Fruit fly (Drosophila melanogaster) whole organism, embryonic: ENCODE data around the gene Cyp312a1.

Experiments
- Asciz ChIP-seq: fragments of 200-800 bp; sonication (Bioruptor generic); optimal IDR thresholded peaks from 2 replicates; lab custom pipeline; 2017; ENCODE audit warnings: missing biosample characterization, mild to moderate bottlenecking, missing genetic modification characterization, missing genetic modification reagents
- CG10147 ChIP-seq: fragments of 200-800 bp; sonication (Bioruptor generic); optimal IDR thresholded peaks from 2 replicates; lab custom pipeline; 2019; ENCODE audit warnings: missing biosample characterization, mild to moderate bottlenecking, missing genetic modification characterization, moderate library complexity
- CG10565 ChIP-seq: fragments of 200-800 bp; sonication (Bioruptor generic); optimal IDR thresholded peaks from 3 replicates; lab custom pipeline; 2016; ENCODE audit warnings: missing biosample characterization, mild to moderate bottlenecking, missing genetic modification characterization
- CG10979 ChIP-seq: fragments of 200-800 bp; sonication (Bioruptor generic); optimal IDR thresholded peaks from 2 replicates; lab custom pipeline; 2018; ENCODE audit warnings: missing biosample characterization, mild to moderate bottlenecking, missing genetic modification characterization, moderate library complexity
- CG11085 ChIP-seq: fragments of 200-800 bp; sonication (Bioruptor generic); IDR thresholded peaks from 2 replicates; pipeline ENCODE4 v1.3.6; 2022; ENCODE audit warnings: missing biosample characterization, missing genetic modification characterization
- CG11093 ChIP-seq: fragments of 200-800 bp; sonication (Bioruptor generic); IDR thresholded peaks from 3 replicates; pipeline ENCODE4 v1.3.6; 2022; ENCODE audit warnings: missing biosample characterization, missing genetic modification characterization
- CG11696 ChIP-seq: fragments of 200-800 bp; sonication (Bioruptor generic); IDR thresholded peaks from 2 replicates; pipeline ENCODE4 v1.3.6; 2022; ENCODE audit warnings: missing biosample characterization, missing genetic modification characterization
- CG12942 ChIP-seq: fragments of 200-800 bp; sonication (Bioruptor generic); optimal IDR thresholded peaks from 3 replicates; lab custom pipeline; 2016; ENCODE audit warnings: missing biosample characterization, missing genetic modification characterization
- CG14014 ChIP-seq: fragments of 200-800 bp; sonication (Bioruptor generic); IDR thresholded peaks from 2 replicates; pipeline ENCODE4 v1.3.6; 2022; ENCODE audit warnings: missing biosample characterization, missing genetic modification characterization
- CG1603 ChIP-seq: fragments of 200-800 bp; sonication (Bioruptor generic); optimal IDR thresholded peaks from 2 replicates; lab custom pipeline; 2019; ENCODE audit warnings: missing biosample characterization, mild to moderate bottlenecking, missing genetic modification characterization, moderate library complexity
- CG16815 ChIP-seq: fragments of 200-800 bp; sonication (Bioruptor generic); optimal IDR thresholded peaks from 3 replicates; lab custom pipeline; 2017; ENCODE audit warnings: missing biosample characterization, mild to moderate bottlenecking, missing genetic modification characterization
- CG17385 ChIP-seq: fragments of 200-800 bp; sonication (Bioruptor generic); optimal IDR thresholded peaks from 3 replicates; lab custom pipeline; 2018; ENCODE audit warnings: missing biosample characterization, mild to moderate bottlenecking, missing genetic modification characterization
- CG17829 ChIP-seq: fragments of 200-800 bp; optimal IDR thresholded peaks from 2 replicates; lab custom pipeline; 2019; ENCODE audit warnings: missing biosample characterization, mild to moderate bottlenecking, missing genetic modification characterization, moderate library complexity
- CG2199 ChIP-seq: fragments of 200-800 bp; sonication (Bioruptor generic); IDR thresholded peaks from 3 replicates; pipeline ENCODE4 v1.3.6; 2022; ENCODE audit warnings: missing biosample characterization, missing genetic modification characterization
- CG2678 ChIP-seq: fragments of 200-800 bp; sonication (Bioruptor generic); optimal IDR thresholded peaks from 3 replicates; lab custom pipeline; 2019; ENCODE audit warnings: missing biosample characterization, mild to moderate bottlenecking, missing genetic modification characterization, moderate library complexity
- CG30403 ChIP-seq: fragments of 200-800 bp; sonication (Bioruptor generic); optimal IDR thresholded peaks from 3 replicates; lab custom pipeline; 2016; ENCODE audit warnings: missing biosample characterization, missing genetic modification characterization
- CG32767 ChIP-seq: fragments of 200-800 bp; sonication (Bioruptor generic); IDR thresholded peaks from 2 replicates; pipeline ENCODE4 v1.3.6; 2022; ENCODE audit warnings: missing biosample characterization, missing genetic modification characterization
- CG4360 ChIP-seq: fragments of 200-800 bp; sonication (Bioruptor generic); IDR thresholded peaks from 2 replicates; pipeline ENCODE4 v1.3.6; 2022; ENCODE audit warnings: missing biosample characterization, missing genetic modification characterization
- CG7839 ChIP-seq: fragments of 200-800 bp; sonication (Bioruptor generic); optimal IDR thresholded peaks from 3 replicates; lab custom pipeline; 2018; ENCODE audit warnings: missing biosample characterization, mild to moderate bottlenecking, missing genetic modification characterization, moderate library complexity
- CG7987 ChIP-seq: fragments of 200-800 bp; sonication (Bioruptor generic); optimal IDR thresholded peaks from 2 replicates; lab custom pipeline; 2018; ENCODE audit warnings: missing biosample characterization, mild to moderate bottlenecking, missing genetic modification characterization, moderate library complexity
- CG9437 ChIP-seq: fragments of 200-800 bp; sonication (Bioruptor generic); optimal IDR thresholded peaks from 2 replicates; lab custom pipeline; 2018; ENCODE audit warnings: missing biosample characterization, mild to moderate bottlenecking, missing genetic modification characterization
- CG9727 ChIP-seq: fragments of 200-800 bp; sonication (Bioruptor generic); optimal IDR thresholded peaks from 3 replicates; lab custom pipeline; 2017; ENCODE audit warnings: missing biosample characterization, mild to moderate bottlenecking, missing genetic modification characterization
- Dad ChIP-seq: fragments of 200-800 bp; sonication (Bioruptor generic); optimal IDR thresholded peaks from 3 replicates; lab custom pipeline; 2016; ENCODE audit warnings: missing biosample characterization, missing genetic modification characterization
- Eip74EF ChIP-seq, 2 experiments: fragments of 200-800 bp in 1 of 2; fragments of >200 bp in 1 of 2; sonication (Bioruptor generic) in 1 of 2; optimal IDR thresholded peaks; 2 replicates each; lab custom pipeline; 2017 to 2019; ENCODE audit warnings: missing biosample characterization in 2 of 2, missing genetic modification characterization in 2 of 2, mild to moderate bottlenecking in 1 of 2, moderate library complexity in 1 of 2
- Hr78 ChIP-seq, 2 experiments: fragments of 200-800 bp in 1 of 2; fragments of >200 bp in 1 of 2; sonication (Bioruptor generic) in 1 of 2; optimal IDR thresholded peaks; 2 replicates each; lab custom pipeline; 2017 to 2019; ENCODE audit warnings: missing biosample characterization in 2 of 2, missing genetic modification characterization in 2 of 2, mild to moderate bottlenecking in 1 of 2, moderate library complexity in 1 of 2
- Nf-YC ChIP-seq: fragments of 200-800 bp; optimal IDR thresholded peaks from 3 replicates; lab custom pipeline; 2019; ENCODE audit warnings: missing biosample characterization, mild to moderate bottlenecking, missing genetic modification characterization, moderate library complexity
- Spps ChIP-seq: fragments of 200-800 bp; sonication (Bioruptor generic); optimal IDR thresholded peaks from 2 replicates; lab custom pipeline; 2018; ENCODE audit warnings: missing biosample characterization, mild to moderate bottlenecking, missing genetic modification characterization
- Ssrp ChIP-seq: fragments of 200-800 bp; sonication (Bioruptor generic); optimal IDR thresholded peaks from 2 replicates; lab custom pipeline; 2018; ENCODE audit warnings: missing biosample characterization, mild to moderate bottlenecking, missing genetic modification characterization, moderate library complexity
- Taf1 ChIP-seq: fragments of 200-800 bp; sonication (Bioruptor generic); IDR thresholded peaks from 2 replicates; pipeline ENCODE4 v1.3.6; 2022; ENCODE audit warnings: missing biosample characterization, missing genetic modification characterization
- Usf ChIP-seq: fragments of 200-800 bp; sonication (Bioruptor generic); optimal IDR thresholded peaks from 2 replicates; lab custom pipeline; 2017; ENCODE audit warnings: missing genotype, missing biosample characterization, missing genetic modification characterization
- ab ChIP-seq: fragments of 200-800 bp; sonication (Bioruptor generic); optimal IDR thresholded peaks from 2 replicates; lab custom pipeline; 2016; ENCODE audit warnings: missing biosample characterization, missing genetic modification characterization
- br ChIP-seq: fragments of >200 bp; optimal IDR thresholded peaks from 2 replicates; lab custom pipeline; 2017
- bsh ChIP-seq, 2 experiments: fragments of 200-800 bp; sonication (Bioruptor generic); optimal IDR thresholded peaks; 2 replicates each; lab custom pipeline; 2017 to 2018; ENCODE audit warnings: mild to moderate bottlenecking in 2 of 2, missing biosample characterization in 2 of 2, missing genetic modification characterization in 2 of 2, moderate library complexity in 1 of 2
- cg ChIP-seq: fragments of 200-800 bp; sonication (Bioruptor generic); optimal IDR thresholded peaks from 3 replicates; lab custom pipeline; 2019; ENCODE audit warnings: missing biosample characterization, mild to moderate bottlenecking, missing genetic modification characterization, moderate library complexity
- da ChIP-seq: fragments of 200-800 bp; sonication (Bioruptor generic); optimal IDR thresholded peaks from 2 replicates; lab custom pipeline; 2016; ENCODE audit warnings: missing biosample characterization, missing genetic modification characterization
- dmrt11E ChIP-seq: fragments of 200-800 bp; sonication (Bioruptor generic); optimal IDR thresholded peaks from 3 replicates; lab custom pipeline; 2018; ENCODE audit warnings: missing biosample characterization, mild to moderate bottlenecking, missing genetic modification characterization, moderate library complexity
- dmrt99B ChIP-seq: fragments of 200-800 bp; sonication (Bioruptor generic); optimal IDR thresholded peaks from 2 replicates; lab custom pipeline; 2018; ENCODE audit warnings: missing biosample characterization, mild to moderate bottlenecking, missing genetic modification characterization, moderate library complexity
- fd96Cb ChIP-seq: fragments of 200-800 bp; sonication (Bioruptor generic); optimal IDR thresholded peaks from 2 replicates; lab custom pipeline; 2018; ENCODE audit warnings: missing biosample characterization, mild to moderate bottlenecking, missing genetic modification characterization, moderate library complexity
- gsb-n ChIP-seq: fragments of 200-800 bp; sonication (Bioruptor generic); optimal IDR thresholded peaks from 3 replicates; lab custom pipeline; 2018; ENCODE audit warnings: missing biosample characterization, mild to moderate bottlenecking, missing genetic modification characterization
- lola ChIP-seq, 3 experiments: fragments of >200 bp in 2 of 3; fragments of 200-800 bp in 1 of 3; sonication (Bioruptor generic) in 1 of 3; optimal IDR thresholded peaks; 2 replicates each; lab custom pipeline; 2017 to 2019; ENCODE audit warnings: missing biosample characterization in 3 of 3, missing genetic modification characterization in 3 of 3, mild to moderate bottlenecking in 1 of 3, moderate library complexity in 1 of 3
- mam ChIP-seq: fragments of 200-800 bp; sonication (Bioruptor generic); optimal IDR thresholded peaks from 3 replicates; lab custom pipeline; 2016; ENCODE audit warnings: missing biosample characterization, missing genetic modification characterization
- nerfin-1 ChIP-seq: fragments of 200-800 bp; sonication (Bioruptor generic); optimal IDR thresholded peaks from 3 replicates; lab custom pipeline; 2019; ENCODE audit warnings: missing biosample characterization, mild to moderate bottlenecking, missing genetic modification characterization, moderate library complexity
- pho ChIP-seq: fragments of 200-800 bp; sonication (Bioruptor generic); optimal IDR thresholded peaks from 2 replicates; lab custom pipeline; 2016; ENCODE audit warnings: missing biosample characterization, missing genetic modification characterization
- phol ChIP-seq: fragments of 200-800 bp; sonication (Bioruptor generic); optimal IDR thresholded peaks from 3 replicates; lab custom pipeline; 2018; ENCODE audit warnings: missing biosample characterization, mild to moderate bottlenecking, missing genetic modification characterization, moderate library complexity
- row ChIP-seq: fragments of 200-800 bp; sonication (Bioruptor generic); IDR thresholded peaks from 3 replicates; pipeline ENCODE4 v1.3.6; 2022; ENCODE audit warnings: missing biosample characterization, missing genetic modification characterization
- sens ChIP-seq: fragments of 200-800 bp; sonication (Bioruptor generic); peaks from one replicate; lab custom pipeline; 2016; ENCODE audit warnings: missing biosample characterization, missing genetic modification characterization
- slou ChIP-seq: fragments of 200-800 bp; sonication (Bioruptor generic); optimal IDR thresholded peaks from 3 replicates; lab custom pipeline; 2016; ENCODE audit warnings: missing biosample characterization, missing genetic modification characterization
- tap ChIP-seq: fragments of 200-800 bp; optimal IDR thresholded peaks from 3 replicates; lab custom pipeline; 2019; ENCODE audit warnings: missing biosample characterization, mild to moderate bottlenecking, missing genetic modification characterization, moderate library complexity
- trem ChIP-seq: fragments of 200-800 bp; optimal IDR thresholded peaks from 3 replicates; lab custom pipeline; 2019; ENCODE audit warnings: missing biosample characterization, mild to moderate bottlenecking, missing genetic modification characterization, moderate library complexity
- tx ChIP-seq: fragments of 200-800 bp; sonication (Bioruptor generic); optimal IDR thresholded peaks from 2 replicates; lab custom pipeline; 2016; ENCODE audit warnings: missing biosample characterization, missing genetic modification characterization
- zfh2 ChIP-seq: fragments of 200-800 bp; sonication (Bioruptor generic); optimal IDR thresholded peaks from 2 replicates; lab custom pipeline; 2016; ENCODE audit warnings: missing biosample characterization, missing genetic modification characterization

Cyp312a1 gene

dm6 chr3L:18102161-18102565, 30.3 kb downstream of the Cyp312a1 start (continued):
- no peak for TF ChIP-seq Usf (GFP tag; lab: Kevin White, UChicago)
- peak; percentile 73 for TF ChIP-seq CG17829 (tag; lab: Kevin White, UChicago)
- TF ChIP-seq CG9727 (GFP tag; lab: Kevin White, UChicago) = peak; percentile 37
- TF ChIP-seq row (GFP tag; lab: Robert Waterston, UW) = peak; percentile 47
- peak; percentile 37 for TF ChIP-seq tap (tag; lab: Kevin White, UChicago)
- TF ChIP-seq CG11093 (GFP tag; lab: Robert Waterston, UW) = no peak
- peak; percentile 61 for TF ChIP-seq CG2678 (tag; lab: Kevin White, UChicago)
- peak in 1 of 2 experiments; percentile 77 for TF ChIP-seq bsh (GFP tag; optimal IDR thresholded peaks at IDR 0.05; lab: Kevin White, UChicago)
- peak; percentile 69 for TF ChIP-seq sens (GFP tag; lab: Kevin White, UChicago)
- TF ChIP-seq slou (GFP tag; lab: Kevin White, UChicago) = no peak
- no peak for TF ChIP-seq Nf-YC (tag; lab: Kevin White, UChicago)
- no peak for TF ChIP-seq ab (GFP tag; lab: Kevin White, UChicago)
- TF ChIP-seq nerfin-1 (tag; lab: Kevin White, UChicago) = peak; percentile 11
- no peak for TF ChIP-seq Taf1 (GFP tag; lab: Robert Waterston, UW)
- no peak for TF ChIP-seq br
- TF ChIP-seq CG2199 (GFP tag; lab: Robert Waterston, UW) = no peak
- TF ChIP-seq CG17385 (GFP tag; lab: Kevin White, UChicago) = peak; percentile 77
- TF ChIP-seq pho (GFP tag; lab: Kevin White, UChicago) = no peak
- no peak for TF ChIP-seq mam
- no peak for TF ChIP-seq CG10565
- peak; percentile 41 for TF ChIP-seq Spps (tag; lab: Kevin White, UChicago)
- no peak for TF ChIP-seq zfh2
- TF ChIP-seq CG10979 = peak; percentile 80
- no peak for TF ChIP-seq CG7987
- peak; percentile 80 for TF ChIP-seq gsb-n (tag; lab: Kevin White, UChicago)
- TF ChIP-seq cg (GFP tag; lab: Kevin White, UChicago) = peak; percentile 39
- peak; percentile 45 for TF ChIP-seq trem
- peak; percentile 64 for TF ChIP-seq dmrt11E (tag; lab: Kevin White, UChicago)
- no peak for TF ChIP-seq CG11085
- TF ChIP-seq CG11696 (GFP tag; lab: Robert Waterston, UW) = no peak
- TF ChIP-seq dmrt99B (tag; lab: Kevin White, UChicago) = peak; percentile 50
- TF ChIP-seq CG10147 (GFP tag; lab: Kevin White, UChicago) = no peak
- peak in 1 of 2 experiments; percentile 9 for TF ChIP-seq Eip74EF (GFP tag; optimal IDR thresholded peaks at IDR 0.05; lab: Kevin White, UChicago)
- peak in 1 of 3 experiments; percentile 73 for TF ChIP-seq lola (GFP tag; optimal IDR thresholded peaks at IDR 0.05; lab: Kevin White, UChicago)
- no peak for TF ChIP-seq CG16815 (GFP tag; lab: Kevin White, UChicago)
- TF ChIP-seq fd96Cb (tag; lab: Kevin White, UChicago) = peak; percentile 43
- TF ChIP-seq da (GFP tag; lab: Kevin White, UChicago) = no peak
- peak in 1 of 2 experiments; percentile 26 for TF ChIP-seq Hr78 (GFP tag; optimal IDR thresholded peaks at IDR 0.05; lab: Kevin White, UChicago)
- TF ChIP-seq Dad (GFP tag; lab: Kevin White, UChicago) = no peak
- peak; percentile 61 for TF ChIP-seq CG7839 (tag; lab: Kevin White, UChicago)
- no peak for TF ChIP-seq tx
- TF ChIP-seq Asciz = peak; percentile 24
- TF ChIP-seq CG1603 (tag; lab: Kevin White, UChicago) = no peak
- peak; percentile 65 for TF ChIP-seq phol (tag; lab: Kevin White, UChicago)
- TF ChIP-seq CG32767 = no peak
- TF ChIP-seq CG9437 (GFP tag; lab: Kevin White, UChicago) = peak; percentile 27
- peak; percentile 1 for TF ChIP-seq CG30403 (GFP tag; lab: Kevin White, UChicago)
- no peak for TF ChIP-seq CG12942 (GFP tag; lab: Kevin White, UChicago)
- no peak for TF ChIP-seq CG14014 (GFP tag; lab: Robert Waterston, UW)
- peak; percentile 32; the same call in 1 of the 2 replicates for TF ChIP-seq CG4360 (GFP tag; lab: Robert Waterston, UW)
- TF ChIP-seq Ssrp = peak; percentile 58
